Worm (Caenorhabditis elegans): ENCODE results near the gene set-1.

The set-1 gene

ce11 chrIII:6452278-6452677, at the start of gene set-1:
TSS of gene set-1 (minus strand) at chrIII:6452378.
- TF ChIP-seq ceh-9 (tag; optimal IDR thresholded peaks at IDR 0.05) (no peak), C08G9.2 (tag; optimal IDR thresholded peaks at IDR 0.05) (no peak), F13H6.1 (tag; optimal IDR thresholded peaks at IDR 0.05) (no peak), K02D7.2 (tag; optimal IDR thresholded peaks at IDR 0.05) (no peak), ceh-19 (GFP tag; optimal IDR thresholded peaks at IDR 0.05) (no peak), odd-2 (tag; optimal IDR thresholded peaks at IDR 0.05) (no peak), T23F11.4 (GFP tag; optimal IDR thresholded peaks at IDR 0.05) (no peak), mec-3 (tag; optimal IDR thresholded peaks at IDR 0.05; ENCODE audit: borderline replicate concordance) (no peak), nhr-11 (tag; optimal IDR thresholded peaks at IDR 0.05) (no peak), ceh-45 (GFP tag; IDR thresholded peaks at IDR 0.05) (no peak), pros-1 (tag; optimal IDR thresholded peaks at IDR 0.05) (no peak)

ce11 chrIII:6500032-6500564, 47.9 kb upstream of the set-1 start, which contains the start of gene F23F12.3:
TSS of gene F23F12.3 (plus strand) at chrIII:6500514.
- TF ChIP-seq nfya-1 (tag; optimal IDR thresholded peaks at IDR 0.05) (peak; percentile 43), ceh-19 (GFP tag; optimal IDR thresholded peaks at IDR 0.05) (no peak), pag-3 (tag; optimal IDR thresholded peaks at IDR 0.05; ENCODE audit: borderline replicate concordance) (no peak), nhr-232 (tag; optimal IDR thresholded peaks at IDR 0.05) (no peak)

ce11 chrIII:6499102-6499501, 46.9 kb upstream of the set-1 start:
- TF ChIP-seq odd-2 (tag; optimal IDR thresholded peaks at IDR 0.05) = no peak
- TF ChIP-seq pat-9 (tag; optimal IDR thresholded peaks at IDR 0.05) = no peak
- TF ChIP-seq ceh-22 (tag; optimal IDR thresholded peaks at IDR 0.05) = no peak
- TF ChIP-seq tbx-2 (tag; optimal IDR thresholded peaks at IDR 0.05) = no peak
- TF ChIP-seq Y22D7AL.16 (tag; optimal IDR thresholded peaks at IDR 0.05) = no peak
- no peak for TF ChIP-seq lin-11 (tag; optimal IDR thresholded peaks at IDR 0.05)
- TF ChIP-seq hlh-6 (tag; optimal IDR thresholded peaks at IDR 0.05) = no peak
- no peak for TF ChIP-seq ama-1 (optimal IDR thresholded peaks at IDR 0.05)
- no peak for TF ChIP-seq ceh-19 (GFP tag; optimal IDR thresholded peaks at IDR 0.05)
- no peak for TF ChIP-seq ceh-31 (tag; optimal IDR thresholded peaks at IDR 0.05)
- no peak for TF ChIP-seq rnt-1 (tag; optimal IDR thresholded peaks at IDR 0.05)
- no peak for TF ChIP-seq hlh-8 (tag; optimal IDR thresholded peaks at IDR 0.05)
- no peak for TF ChIP-seq zip-5 (tag; optimal IDR thresholded peaks at IDR 0.05)
- TF ChIP-seq unc-42 (tag; optimal IDR thresholded peaks at IDR 0.05) = no peak
- TF ChIP-seq ceh-30 (tag; optimal IDR thresholded peaks at IDR 0.05) = no peak
- no peak for TF ChIP-seq madf-2 (tag; optimal IDR thresholded peaks at IDR 0.05)
- TF ChIP-seq C38D4.7 (GFP tag; optimal IDR thresholded peaks at IDR 0.05) = no peak

ce11 chrIII:6498176-6498575, 46.0 kb upstream of the set-1 start, which contains the start of gene sdz-15:
TSS of gene sdz-15 (plus strand) at chrIII:6498476.
- no peak for TF ChIP-seq gmeb-2 (tag; optimal IDR thresholded peaks at IDR 0.05)
- TF ChIP-seq K09A11.1 (tag; optimal IDR thresholded peaks at IDR 0.05; ENCODE audit: insufficient read depth) = no peak
- no peak for TF ChIP-seq ceh-24 (tag; optimal IDR thresholded peaks at IDR 0.05)
- no peak for TF ChIP-seq che-1 (tag; optimal IDR thresholded peaks at IDR 0.05)
- TF ChIP-seq ets-4 (tag; optimal IDR thresholded peaks at IDR 0.05) = no peak
- no peak for TF ChIP-seq pag-3 (tag; optimal IDR thresholded peaks at IDR 0.05; ENCODE audit: borderline replicate concordance)
- TF ChIP-seq ceh-2 (tag; optimal IDR thresholded peaks at IDR 0.05) = no peak
- no peak for TF ChIP-seq nfya-1 (tag; optimal IDR thresholded peaks at IDR 0.05)
- no peak for TF ChIP-seq ztf-16 (tag; optimal IDR thresholded peaks at IDR 0.05)
- TF ChIP-seq hlh-15 (tag; optimal IDR thresholded peaks at IDR 0.05) = no peak
- TF ChIP-seq sox-2 (GFP tag; IDR thresholded peaks at IDR 0.05) = no peak
- no peak for TF ChIP-seq sox-4 (tag; optimal IDR thresholded peaks at IDR 0.05)
- no peak for TF ChIP-seq mec-3 (tag; optimal IDR thresholded peaks at IDR 0.05; ENCODE audit: borderline replicate concordance)
- TF ChIP-seq Y22D7AL.16 (tag; optimal IDR thresholded peaks at IDR 0.05) = no peak
- no peak for TF ChIP-seq rnt-1 (tag; optimal IDR thresholded peaks at IDR 0.05)
- TF ChIP-seq ceh-48 (tag; optimal IDR thresholded peaks at IDR 0.05) = no peak
- no peak for TF ChIP-seq pqm-1 (tag; optimal IDR thresholded peaks at IDR 0.05)
- TF ChIP-seq ahr-1 (tag; optimal IDR thresholded peaks at IDR 0.05) = no peak
- no peak for TF ChIP-seq ceh-18 (tag; optimal IDR thresholded peaks at IDR 0.05)
- TF ChIP-seq ceh-6 (GFP tag; optimal IDR thresholded peaks at IDR 0.05) = no peak
